Fruit fly (Drosophila melanogaster): Measurements from ENCODE around the gene CG32269.

Gene CG32269

dm6 chr3L:3224740-3225719 is 16.2 kb upstream of the CG32269 start, which contains the start of gene Larp4B (continued):
- TF ChIP-seq dm (GFP tag; optimal IDR thresholded peaks at IDR 0.05), result peak; percentile 80
- TF ChIP-seq CG6654 (GFP tag; optimal IDR thresholded peaks at IDR 0.05), result no peak
- no peak for TF ChIP-seq Nf-YA (GFP tag; IDR thresholded peaks at IDR 0.05)
- TF ChIP-seq Hmx (GFP tag; optimal IDR thresholded peaks at IDR 0.05), result no peak
- TF ChIP-seq CG9215 (GFP tag; IDR thresholded peaks at IDR 0.05), result no peak
- TF ChIP-seq CkIIα-i1 (GFP tag; IDR thresholded peaks at IDR 0.05), result no peak
- TF ChIP-seq sens-2 (GFP tag; IDR thresholded peaks at IDR 0.05), result no peak
- TF ChIP-seq Kr (GFP tag; optimal IDR thresholded peaks at IDR 0.05), result no peak
- no peak for TF ChIP-seq GATAe (GFP tag; conservative IDR thresholded peaks at IDR 0.05)
- TF ChIP-seq Asciz (GFP tag; optimal IDR thresholded peaks at IDR 0.05), result no peak
- no peak for TF ChIP-seq Deaf1 (tag; optimal IDR thresholded peaks at IDR 0.05)
- TF ChIP-seq Spps (tag; optimal IDR thresholded peaks at IDR 0.05), result no peak
- no peak for TF ChIP-seq Neu2 (GFP tag; optimal IDR thresholded peaks at IDR 0.05; ENCODE audit: borderline replicate concordance)
- TF ChIP-seq ap (GFP tag; IDR thresholded peaks at IDR 0.05), result no peak
- no peak for TF ChIP-seq CG32532 (GFP tag; IDR thresholded peaks at IDR 0.05)
- TF ChIP-seq fd102C (GFP tag; optimal IDR thresholded peaks at IDR 0.05), result no peak
- no peak for TF ChIP-seq ac (GFP tag; optimal IDR thresholded peaks at IDR 0.05)
- TF ChIP-seq HLH3B (GFP tag; IDR thresholded peaks at IDR 0.05), result no peak
- no peak for TF ChIP-seq CG5245 (GFP tag; optimal IDR thresholded peaks at IDR 0.05)
- no peak for TF ChIP-seq ewg (GFP tag; optimal IDR thresholded peaks at IDR 0.05)
- no peak for TF ChIP-seq CG32772 (GFP tag; IDR thresholded peaks at IDR 0.05)
- no peak for TF ChIP-seq CG4730 (GFP tag; IDR thresholded peaks at IDR 0.05)
- no peak for TF ChIP-seq CG8359 (GFP tag; optimal IDR thresholded peaks at IDR 0.05; ENCODE audit: borderline replicate concordance)
- TF ChIP-seq sob (GFP tag; IDR thresholded peaks at IDR 0.05), result no peak; the same call in none of the 2 replicates
- no peak for TF ChIP-seq abd-A (tag; optimal IDR thresholded peaks at IDR 0.05)
- no peak for TF ChIP-seq sr (GFP tag; IDR thresholded peaks at IDR 0.05)
- TF ChIP-seq yki (optimal IDR thresholded peaks at IDR 0.05), result no peak
- no peak for TF ChIP-seq exex (tag; optimal IDR thresholded peaks at IDR 0.05)
- no peak for TF ChIP-seq peb (GFP tag; IDR thresholded peaks at IDR 0.05)
- TF ChIP-seq Med (GFP tag), result peak; percentile 85
- TF ChIP-seq NfI (GFP tag; optimal IDR thresholded peaks at IDR 0.05), result peak; percentile 21
- no peak for TF ChIP-seq CG7271 (tag; optimal IDR thresholded peaks at IDR 0.05)
- peak; percentile 11 for TF ChIP-seq nom (GFP tag; optimal IDR thresholded peaks at IDR 0.05)
- TF ChIP-seq CG17829 (tag; optimal IDR thresholded peaks at IDR 0.05), result peak; percentile 22
- no peak for TF ChIP-seq Fer1 (GFP tag; optimal IDR thresholded peaks at IDR 0.05)
- TF ChIP-seq Dip2 (GFP tag; IDR thresholded peaks at IDR 0.05), result no peak
- no peak for TF ChIP-seq CG34376 (GFP tag; optimal IDR thresholded peaks at IDR 0.05)
- no peak for TF ChIP-seq CG11085 (GFP tag; IDR thresholded peaks at IDR 0.05)
- peak; percentile 42 for TF ChIP-seq hkb (optimal IDR thresholded peaks at IDR 0.05)
- no peak for TF ChIP-seq hkb (GFP tag; IDR thresholded peaks at IDR 0.05)
- peak; percentile 35 for TF ChIP-seq HmgD (GFP tag; optimal IDR thresholded peaks at IDR 0.05)
- TF ChIP-seq gem (tag; optimal IDR thresholded peaks at IDR 0.05), result no peak
- no peak for TF ChIP-seq Tbp (GFP tag; optimal IDR thresholded peaks at IDR 0.05)
- no peak for TF ChIP-seq btn (GFP tag; optimal IDR thresholded peaks at IDR 0.05)
- 0 out of 2 replicates have a peak, but pooled peaks have one; percentile 27 for TF ChIP-seq CG14014 (GFP tag; IDR thresholded peaks at IDR 0.05)
- no peak for TF ChIP-seq aop (GFP tag; IDR thresholded peaks at IDR 0.05)
- TF ChIP-seq Lim3 (GFP tag; IDR thresholded peaks at IDR 0.05), result no peak
- peak; percentile 77 for TF ChIP-seq sqz (GFP tag; optimal IDR thresholded peaks at IDR 0.05)
- TF ChIP-seq cas (GFP tag; IDR thresholded peaks at IDR 0.05), result no peak
- no peak for TF ChIP-seq NFAT (GFP tag; IDR thresholded peaks at IDR 0.05)
- TF ChIP-seq CG8388 (GFP tag; optimal IDR thresholded peaks at IDR 0.05), result no peak
